Worm (Caenorhabditis elegans) whole organism, mixed stage, embryonic: ENCODE measurements around the gene F41C3.11.

Experiments
- M03D4.4 ChIP-seq: sonication (generic microtip); optimal IDR thresholded peaks from 2 replicates; lab custom pipeline; 2017; ENCODE audit warnings: mild to moderate bottlenecking, missing genetic modification characterization, missing compliant biosample characterization
- bed-3 ChIP-seq: fragments of 200-800 bp; sonication (Bioruptor generic); optimal IDR thresholded peaks from 3 replicates; lab custom pipeline; 2018; ENCODE audit warnings: mild to moderate bottlenecking, missing genetic modification characterization, moderate library complexity, missing compliant biosample characterization
- blmp-1 ChIP-seq: fragments of 150-350 bp; optimal IDR thresholded peaks from 2 replicates; lab custom pipeline; 2014; ENCODE audit warnings: missing biosample characterization, missing genetic modification characterization
- ceh-39 ChIP-seq: fragments of 150-350 bp; optimal IDR thresholded peaks from 2 replicates; lab custom pipeline; 2014; ENCODE audit warnings: missing biosample characterization, missing genetic modification characterization
- ceh-43 ChIP-seq: fragments of 200-800 bp; sonication (Bioruptor generic); optimal IDR thresholded peaks from 2 replicates; lab custom pipeline; 2018; ENCODE audit warnings: mild to moderate bottlenecking, missing genetic modification characterization, moderate library complexity, missing compliant biosample characterization
- ceh-83 ChIP-seq: fragments of 200-800 bp; sonication (Bioruptor generic); optimal IDR thresholded peaks from 2 replicates; lab custom pipeline; 2018; ENCODE audit warnings: mild to moderate bottlenecking, missing genetic modification characterization, missing compliant biosample characterization
- ces-1 ChIP-seq: fragments of 150-350 bp; optimal IDR thresholded peaks from 2 replicates; lab custom pipeline; 2014; ENCODE audit warnings: missing biosample characterization, missing genetic modification reagents, missing genetic modification characterization
- cnd-1 ChIP-seq: fragments of 200-800 bp; sonication (Bioruptor generic); optimal IDR thresholded peaks from 2 replicates; lab custom pipeline; 2018; ENCODE audit warnings: mild to moderate bottlenecking, missing genetic modification characterization, missing compliant biosample characterization
- drap-1 ChIP-seq: fragments of 200-800 bp; sonication (Bioruptor generic); optimal IDR thresholded peaks from 3 replicates; lab custom pipeline; 2018; ENCODE audit warnings: mild to moderate bottlenecking, missing genetic modification characterization, missing compliant biosample characterization
- elt-3 ChIP-seq: fragments of 150-350 bp; optimal IDR thresholded peaks from 2 replicates; lab custom pipeline; 2014; ENCODE audit warnings: missing biosample characterization, missing genetic modification characterization
- flh-1 ChIP-seq: fragments of 200-800 bp; sonication (Bioruptor generic); optimal IDR thresholded peaks from 2 replicates; lab custom pipeline; 2018; ENCODE audit warnings: mild to moderate bottlenecking, missing genetic modification characterization, moderate library complexity, missing compliant biosample characterization
- ham-2 ChIP-seq: fragments of 200-800 bp; sonication (Bioruptor generic); optimal IDR thresholded peaks from 2 replicates; lab custom pipeline; 2018; ENCODE audit warnings: mild to moderate bottlenecking, missing genetic modification characterization, missing compliant biosample characterization
- hlh-1 ChIP-seq: fragments of 150-350 bp; optimal IDR thresholded peaks from 2 replicates; lab custom pipeline; 2014; ENCODE audit warnings: missing biosample characterization, missing genetic modification reagents, missing genetic modification characterization
- lin-13 ChIP-seq: fragments of 150-350 bp; optimal IDR thresholded peaks from 2 replicates; lab custom pipeline; 2014; ENCODE audit warnings: missing biosample characterization, missing genetic modification characterization
- lin-32 ChIP-seq: fragments of 200-800 bp; sonication (Bioruptor generic); optimal IDR thresholded peaks from 2 replicates; lab custom pipeline; 2018; ENCODE audit warnings: mild to moderate bottlenecking, missing genetic modification characterization, missing compliant biosample characterization
- lsy-2 ChIP-seq: fragments of 150-350 bp; optimal IDR thresholded peaks from 2 replicates; lab custom pipeline; 2014; ENCODE audit warnings: missing biosample characterization, missing genetic modification characterization
- mab-5 ChIP-seq: fragments of 150-350 bp; optimal IDR thresholded peaks from 2 replicates; lab custom pipeline; 2014; ENCODE audit warnings: missing biosample characterization, missing genetic modification characterization
- mep-1 ChIP-seq: fragments of 150-350 bp; optimal IDR thresholded peaks from 2 replicates; lab custom pipeline; 2017; ENCODE audit warnings: missing biosample characterization, missing genetic modification reagents, missing genetic modification characterization, inconsistent platforms
- mls-2 ChIP-seq: sonication (generic microtip); optimal IDR thresholded peaks from 2 replicates; lab custom pipeline; 2016; ENCODE audit warnings: mild to moderate bottlenecking, missing genetic modification characterization, moderate library complexity, missing compliant biosample characterization
- nhr-12 ChIP-seq: fragments of 150-350 bp; optimal IDR thresholded peaks from 2 replicates; lab custom pipeline; 2014; ENCODE audit warnings: missing biosample characterization, missing genetic modification characterization
- nhr-2 ChIP-seq: fragments of 150-350 bp; optimal IDR thresholded peaks from 2 replicates; lab custom pipeline; 2014; ENCODE audit warnings: missing biosample characterization, missing genetic modification characterization
- nhr-28 ChIP-seq: fragments of 150-350 bp; optimal IDR thresholded peaks from 2 replicates; lab custom pipeline; 2014; ENCODE audit warnings: missing biosample characterization, missing genetic modification characterization
- nhr-76 ChIP-seq: sonication (generic microtip); optimal IDR thresholded peaks from 2 replicates; lab custom pipeline; 2017; ENCODE audit warnings: missing biosample characterization, missing genetic modification characterization
- pha-4 ChIP-seq: fragments of 150-350 bp; optimal IDR thresholded peaks from 2 replicates; lab custom pipeline; 2018; ENCODE audit warnings: missing biosample characterization, missing genetic modification reagents, missing genetic modification characterization
- sem-2 ChIP-seq: fragments of 200-800 bp; sonication (Bioruptor generic); optimal IDR thresholded peaks from 2 replicates; lab custom pipeline; 2018; ENCODE audit warnings: mild to moderate bottlenecking, missing genetic modification characterization, missing compliant biosample characterization
- snpc-4 ChIP-seq: fragments of 150-350 bp; optimal IDR thresholded peaks from 2 replicates; lab custom pipeline; 2014; ENCODE audit warnings: missing biosample characterization, missing genetic modification characterization
- tbx-8 ChIP-seq: fragments of 200-800 bp; sonication (Bioruptor generic); optimal IDR thresholded peaks from 2 replicates; lab custom pipeline; 2018; ENCODE audit warnings: mild to moderate bottlenecking, missing genetic modification characterization, moderate library complexity, missing compliant biosample characterization
- unc-120 ChIP-seq: sonication (generic microtip); optimal IDR thresholded peaks from 2 replicates; lab custom pipeline; 2017; ENCODE audit warnings: missing genetic modification characterization, missing compliant biosample characterization; ENCODE audit not compliant: poor library complexity, severe bottlenecking
- unc-39 ChIP-seq: fragments of 150-350 bp; optimal IDR thresholded peaks from 2 replicates; lab custom pipeline; 2014; ENCODE audit warnings: missing biosample characterization, missing genetic modification characterization
- unc-62 ChIP-seq: fragments of 150-350 bp; optimal IDR thresholded peaks from 2 replicates; lab custom pipeline; 2014; ENCODE audit warnings: missing biosample characterization, missing genetic modification reagents, missing genetic modification characterization
- zip-8 ChIP-seq: fragments of 150-350 bp; optimal IDR thresholded peaks from 2 replicates; lab custom pipeline; 2014; ENCODE audit warnings: missing biosample characterization, missing genetic modification characterization

Gene F41C3.11

ce11 chrII:4739984-4740462 is 6.3 kb upstream of the F41C3.11 start, which contains the start of gene eas-1 (continued):
- TF ChIP-seq M03D4.4 (tag; lab: Kevin White, UChicago), result no peak
- TF ChIP-seq lin-13 (tag; lab: Kevin White, UChicago), result peak; percentile 38
- no peak for TF ChIP-seq unc-120 (tag; lab: Kevin White, UChicago)
- TF ChIP-seq elt-3, result no peak

- TF ChIP-seq cnd-1 (tag; lab: Kevin White, UChicago) (no peak), hlh-1 (tag; lab: Kevin White, UChicago) (no peak), unc-39 (no peak), elt-3 (no peak), ces-1 (no peak), pha-4 (tag; lab: Kevin White, UChicago) (no peak), drap-1 (GFP tag; lab: Kevin White, UChicago) (no peak)
These were observed 3.6 kb upstream of the F41C3.11 start, which contains the start of gene ctsa-1.1 for ce11 chrII:4737348-4737747. ctsa-1.1 (plus strand) TSS chrII:4737648.

DNA sequence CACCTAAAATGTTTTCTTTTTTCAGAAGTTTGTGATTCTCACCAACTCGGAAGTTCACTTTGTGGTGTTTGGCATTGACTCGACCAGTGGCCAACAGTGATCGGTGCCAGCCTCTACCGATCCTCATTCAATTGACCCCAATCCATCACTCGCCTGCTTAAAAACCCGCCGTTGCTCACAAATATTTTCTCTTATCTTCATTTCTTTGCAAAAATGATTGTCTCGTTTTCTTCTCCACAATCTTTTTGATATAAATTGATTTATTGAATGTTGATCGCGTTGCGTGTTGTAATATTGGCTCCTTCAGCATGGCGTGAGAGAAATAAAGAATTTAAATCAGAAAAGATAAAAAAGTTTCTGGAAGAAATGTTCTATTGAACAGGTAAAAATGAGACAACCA is 2.8 kb upstream of the F41C3.11 start:
- TF ChIP-seq unc-62 (GFP tag; lab: Kevin White, UChicago), result peak; percentile 2
- no peak for TF ChIP-seq cnd-1 (tag; lab: Kevin White, UChicago)
- peak; percentile 12 for TF ChIP-seq mab-5
- no peak for TF ChIP-seq bed-3 (GFP tag; lab: Kevin White, UChicago)
- TF ChIP-seq, all 35 proteins: peak for 2

DNA sequence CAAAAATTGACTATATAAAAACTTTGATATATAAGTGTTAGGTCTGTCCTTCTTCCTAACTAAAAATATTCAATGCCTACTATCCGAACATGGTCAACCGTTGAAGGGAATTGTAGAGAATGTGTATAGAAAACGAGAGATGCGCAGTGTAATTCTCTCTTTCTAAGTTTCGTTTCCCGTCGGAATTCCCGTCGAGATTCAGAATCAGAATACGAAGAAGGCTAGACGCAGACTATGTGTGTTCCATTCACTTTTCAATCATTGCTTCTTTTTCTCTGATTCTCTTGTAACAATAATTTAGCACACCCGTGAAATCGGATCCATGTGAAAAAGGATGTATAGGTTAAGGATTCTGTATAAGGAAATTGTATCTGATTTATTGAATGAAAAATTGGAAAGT is 729 bp upstream of the F41C3.11 start:
- no peak for TF ChIP-seq zip-8
- peak; percentile 84 for TF ChIP-seq blmp-1 (tag; lab: Kevin White, UChicago)

- no peak for TF ChIP-seq lin-32 (GFP tag; lab: Kevin White, UChicago)
- no peak for TF ChIP-seq ceh-43 (GFP tag; lab: Kevin White, UChicago)
- no peak for TF ChIP-seq ceh-83 (GFP tag; lab: Kevin White, UChicago)
- TF ChIP-seq nhr-12, result no peak
- no peak for TF ChIP-seq snpc-4 (tag; lab: Kevin White, UChicago)
These were observed 4.0 kb downstream of the F41C3.11 start, which contains the start of gene F41C3.7 for ce11 chrII:4729733-4730132. F41C3.7 (plus strand) TSS chrII:4730033.

DNA sequence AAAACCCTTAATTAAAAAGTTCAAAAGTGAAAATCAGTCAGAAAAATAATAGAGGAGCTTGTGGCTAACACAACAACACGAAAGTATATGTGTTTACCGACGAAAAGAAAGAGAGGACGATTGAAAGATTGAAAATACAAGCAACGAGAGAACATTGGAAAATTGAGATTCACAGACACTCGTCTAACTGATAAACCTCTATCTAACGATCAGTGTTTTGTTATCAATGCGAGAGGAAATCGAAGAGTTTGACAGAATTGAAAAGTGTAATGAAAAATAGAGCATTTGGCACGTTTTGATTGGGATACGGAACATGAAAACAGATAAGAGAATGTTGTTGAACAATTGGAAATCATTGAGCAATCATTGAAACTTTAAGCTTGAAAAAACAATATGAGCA is 5.1 kb downstream of the F41C3.11 start:
- TF ChIP-seq ceh-83 (GFP tag; lab: Kevin White, UChicago) (no peak), sem-2 (GFP tag; lab: Kevin White, UChicago) (no peak), nhr-2 (tag; lab: Kevin White, UChicago) (no peak), lin-13 (tag; lab: Kevin White, UChicago) (no peak)
- TF ChIP-seq, all 35 proteins: peak for 0

DNA sequence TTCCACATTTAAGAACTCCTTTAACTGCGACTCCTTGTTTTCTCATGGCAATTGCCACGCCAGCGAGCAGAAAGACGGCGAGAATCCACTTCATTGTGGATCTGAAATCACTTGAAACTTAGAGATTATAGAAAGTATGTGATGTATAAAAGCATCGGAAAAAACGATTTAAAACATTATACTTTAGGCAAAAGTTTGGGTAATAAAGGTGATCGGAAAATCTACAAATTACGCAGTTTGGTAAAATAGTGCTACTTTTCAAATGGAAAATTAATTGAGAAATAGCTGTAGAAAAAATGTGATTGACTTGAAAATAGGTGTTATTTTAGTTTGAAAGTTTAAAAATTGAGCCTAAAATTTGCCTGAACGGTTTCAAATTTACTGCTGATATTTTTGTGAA is 6.0 kb downstream of the F41C3.11 start, which contains the start of gene ttr-41:
Gene ttr-41 (minus strand): TSS at position 101 of the 400 bp plus-strand sequence.
- no peak for TF ChIP-seq snpc-4 (tag; lab: Kevin White, UChicago)
- TF ChIP-seq lsy-2, result no peak

DNA sequence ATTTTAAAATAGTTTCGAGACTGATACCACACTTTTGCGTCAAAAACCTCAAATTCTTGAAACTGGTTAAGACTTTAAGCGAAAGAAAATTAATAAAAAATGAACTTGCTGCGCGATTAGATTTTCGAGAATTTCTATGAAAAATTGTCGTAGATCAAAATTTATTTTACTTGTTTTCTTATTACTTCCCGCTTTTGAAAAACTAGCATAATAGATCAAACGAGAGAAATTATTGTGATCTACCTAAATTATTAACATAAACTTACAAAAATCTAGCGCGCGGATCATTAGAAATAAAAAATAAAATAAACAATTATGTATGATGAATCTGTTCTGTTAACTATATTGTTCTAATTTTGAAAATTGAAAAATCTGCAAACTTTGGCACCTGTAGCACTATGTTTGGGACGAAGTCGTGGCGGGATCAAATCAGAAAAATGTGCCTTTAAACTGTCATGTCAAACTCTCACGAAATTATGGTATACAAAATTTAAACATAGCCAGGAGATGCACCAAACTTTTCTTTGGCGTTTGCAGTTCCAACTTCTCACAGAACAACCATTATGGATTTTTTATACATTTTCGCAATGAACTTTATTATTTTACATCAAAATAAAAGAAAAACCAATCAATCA is 6.9 kb downstream of the F41C3.11 start:
- TF ChIP-seq ceh-39 (tag; lab: Kevin White, UChicago), result no peak
- no peak for TF ChIP-seq elt-3
- TF ChIP-seq mls-2 (tag; lab: Kevin White, UChicago), result no peak
- TF ChIP-seq zip-8, result no peak
- no peak for TF ChIP-seq nhr-76 (tag; lab: Kevin White, UChicago)
- TF ChIP-seq tbx-8, result no peak
- TF ChIP-seq lin-13 (tag; lab: Kevin White, UChicago), result no peak
- no peak for TF ChIP-seq flh-1 (GFP tag; lab: Kevin White, UChicago)
- TF ChIP-seq nhr-28, result no peak
- TF ChIP-seq mep-1 (tag; lab: Kevin White, UChicago), result no peak
- no peak for TF ChIP-seq lin-32 (GFP tag; lab: Kevin White, UChicago)
- no peak for TF ChIP-seq ham-2 (GFP tag; lab: Kevin White, UChicago)
- no peak for TF ChIP-seq sem-2 (GFP tag; lab: Kevin White, UChicago)
- no peak for TF ChIP-seq mab-5
- TF ChIP-seq pha-4 (tag; lab: Kevin White, UChicago), result no peak
- TF ChIP-seq, all 35 proteins: peak for 0
